Fruit fly (Drosophila melanogaster): ENCODE data around the gene CG15824.
A peak's percentile ranks its signal among the peaks of the same experiment; 100 is the strongest.

Gene CG15824

dm6 chr2L:846167-846868 is 38.6 kb downstream of the CG15824 start (continued):
- no peak for TF ChIP-seq gt (GFP tag; IDR thresholded peaks at IDR 0.05)
- no peak for TF ChIP-seq CG1024 (GFP tag; IDR thresholded peaks at IDR 0.05)
- no peak for TF ChIP-seq CG15479 (GFP tag; optimal IDR thresholded peaks at IDR 0.05)
- TF ChIP-seq dati (GFP tag; IDR thresholded peaks at IDR 0.05): no peak
- peak; percentile 32 for TF ChIP-seq gro (GFP tag; optimal IDR thresholded peaks at IDR 0.05)
- no peak for TF ChIP-seq cwo (GFP tag; optimal IDR thresholded peaks at IDR 0.05)
- TF ChIP-seq Dfd (GFP tag; optimal IDR thresholded peaks at IDR 0.05): no peak
- TF ChIP-seq CG10979 (tag; optimal IDR thresholded peaks at IDR 0.05): peak; percentile 74
- TF ChIP-seq yki (optimal IDR thresholded peaks at IDR 0.05): no peak
- TF ChIP-seq CG11723 (GFP tag; optimal IDR thresholded peaks at IDR 0.05): peak; percentile 40
- no peak; the same call in 1 of the 3 replicates for TF ChIP-seq B-H1 (GFP tag; IDR thresholded peaks at IDR 0.05)
- TF ChIP-seq CG12391 (tag; optimal IDR thresholded peaks at IDR 0.05): peak; percentile 55
- TF ChIP-seq MTF-1 (GFP tag; optimal IDR thresholded peaks at IDR 0.05; ENCODE audit: borderline replicate concordance): no peak
- peak; percentile 50 for TF ChIP-seq Abd-B (GFP tag; optimal IDR thresholded peaks at IDR 0.05)
- no peak for TF ChIP-seq D (optimal IDR thresholded peaks at IDR 0.05)
- peak; percentile 40 for TF ChIP-seq D (GFP tag; optimal IDR thresholded peaks at IDR 0.05)
- peak; percentile 61 to 65 for TF ChIP-seq dpn (GFP tag; optimal IDR thresholded peaks at IDR 0.05)
- peak; percentile 37 for TF ChIP-seq tio (GFP tag; optimal IDR thresholded peaks at IDR 0.05)
- no peak for TF ChIP-seq CG15696 (tag; optimal IDR thresholded peaks at IDR 0.05)
- TF ChIP-seq nom (GFP tag; optimal IDR thresholded peaks at IDR 0.05): no peak
- peak; percentile 44 for TF ChIP-seq CG6254 (GFP tag; optimal IDR thresholded peaks at IDR 0.05)
- TF ChIP-seq MBD-R2 (GFP tag; IDR thresholded peaks at IDR 0.05): no peak
- TF ChIP-seq gce (GFP tag; IDR thresholded peaks at IDR 0.05): no peak
- TF ChIP-seq tup (GFP tag; optimal IDR thresholded peaks at IDR 0.05): no peak
- peak; percentile 37 for TF ChIP-seq zf30C (GFP tag; optimal IDR thresholded peaks at IDR 0.05)
- TF ChIP-seq CG14050 (GFP tag; IDR thresholded peaks at IDR 0.05): no peak
- no peak for TF ChIP-seq danr (GFP tag; IDR thresholded peaks at IDR 0.05)
- peak; percentile 33 for TF ChIP-seq tx (GFP tag; optimal IDR thresholded peaks at IDR 0.05)
- peak; percentile 85 for TF ChIP-seq Sox102F (GFP tag; optimal IDR thresholded peaks at IDR 0.05)
- TF ChIP-seq BEAF-32 (GFP tag; optimal IDR thresholded peaks at IDR 0.05): no peak
- peak; percentile 21 for TF ChIP-seq CG13775 (GFP tag; optimal IDR thresholded peaks at IDR 0.05)
- TF ChIP-seq CG14860 (GFP tag; IDR thresholded peaks at IDR 0.05; ENCODE audit: partially characterized antibody): no peak
- no peak for TF ChIP-seq CG2129 (GFP tag; IDR thresholded peaks at IDR 0.05; ENCODE audit: partially characterized antibody)
- no peak for TF ChIP-seq Elba2 (GFP tag; optimal IDR thresholded peaks at IDR 0.05)
- no peak for TF ChIP-seq Sin3A (optimal IDR thresholded peaks at IDR 0.05)
- no peak for TF ChIP-seq MESR4 (GFP tag; optimal IDR thresholded peaks at IDR 0.05)
- TF ChIP-seq kay (GFP tag; optimal IDR thresholded peaks at IDR 0.05): peak; percentile 15
- TF ChIP-seq CG31441 (GFP tag; IDR thresholded peaks at IDR 0.05): peak; percentile 79
- TF ChIP-seq CG4360 (GFP tag; IDR thresholded peaks at IDR 0.05): no peak
- TF ChIP-seq CG17328 (GFP tag; IDR thresholded peaks at IDR 0.05): peak; percentile 59; the same call in 1 of the 2 replicates
- TF ChIP-seq CG17359 (tag; optimal IDR thresholded peaks at IDR 0.05): peak; percentile 75
- TF ChIP-seq HLH54F (GFP tag; optimal IDR thresholded peaks at IDR 0.05): peak; percentile 38
- TF ChIP-seq dan (GFP tag; IDR thresholded peaks at IDR 0.05): no peak
- TF ChIP-seq disco-r (GFP tag; optimal IDR thresholded peaks at IDR 0.05): no peak
- peak; percentile 27 for TF ChIP-seq Deaf1 (tag; optimal IDR thresholded peaks at IDR 0.05)
- TF ChIP-seq Stat92E (GFP tag; optimal IDR thresholded peaks at IDR 0.05): peak in 1 of 3 experiments; percentile 95
- TF ChIP-seq CG10274 (GFP tag; optimal IDR thresholded peaks at IDR 0.05): no peak
- TF ChIP-seq Trl (optimal IDR thresholded peaks at IDR 0.05): no peak
- TF ChIP-seq Trl (GFP tag; optimal IDR thresholded peaks at IDR 0.05): peak; percentile 38
- peak; percentile 37 for TF ChIP-seq CG9727 (GFP tag; optimal IDR thresholded peaks at IDR 0.05)
